Worm (Caenorhabditis elegans): ENCODE data around the gene F59B2.9.

ce11 chrIII:9051714-9052113 lies 39.5 kb upstream of the F59B2.9 start:
- no peak for TF ChIP-seq sox-4 (tag; optimal IDR thresholded peaks at IDR 0.05)
- TF ChIP-seq nhr-11 (tag; optimal IDR thresholded peaks at IDR 0.05) = no peak
- no peak for TF ChIP-seq pqm-1 (tag; optimal IDR thresholded peaks at IDR 0.05)
- TF ChIP-seq ama-1 (optimal IDR thresholded peaks at IDR 0.05) = no peak
- TF ChIP-seq ceh-31 (tag; optimal IDR thresholded peaks at IDR 0.05) = no peak
- no peak for TF ChIP-seq dmd-4 (tag; optimal IDR thresholded peaks at IDR 0.05; ENCODE audit: borderline replicate concordance)
- no peak for TF ChIP-seq K09A11.1 (tag; optimal IDR thresholded peaks at IDR 0.05; ENCODE audit: insufficient read depth)
- no peak for TF ChIP-seq unc-55 (GFP tag; optimal IDR thresholded peaks at IDR 0.05)
- TF ChIP-seq ets-4 (tag; optimal IDR thresholded peaks at IDR 0.05) = no peak
- TF ChIP-seq tbx-2 (tag; optimal IDR thresholded peaks at IDR 0.05) = no peak
- TF ChIP-seq nfya-1 (tag; optimal IDR thresholded peaks at IDR 0.05) = no peak
